Worm (Caenorhabditis elegans) whole organism, late embryonic: ENCODE data around the gene col-165.

Experiments used
- ama-1 ChIP-seq: fragments of 150-350 bp; optimal IDR thresholded peaks from 2 replicates; lab custom pipeline; 2014
- fax-1 ChIP-seq: sonication (generic microtip); optimal IDR thresholded peaks from 2 replicates; lab custom pipeline; 2016; ENCODE audit warnings: missing genotype, missing genetic modification characterization, missing compliant biosample characterization
- fkh-6 ChIP-seq: sonication (generic microtip); optimal IDR thresholded peaks from 2 replicates; lab custom pipeline; 2016; ENCODE audit warnings: missing genetic modification characterization, missing compliant biosample characterization
- lim-6 ChIP-seq: sonication (generic microtip); optimal IDR thresholded peaks from 2 replicates; lab custom pipeline; 2016; ENCODE audit warnings: missing genetic modification characterization, missing compliant biosample characterization
- madf-2 ChIP-seq: sonication (generic microtip); optimal IDR thresholded peaks from 2 replicates; lab custom pipeline; 2017; ENCODE audit warnings: missing genetic modification characterization, missing compliant biosample characterization
- nhr-11 ChIP-seq: fragments of 150-350 bp; optimal IDR thresholded peaks from 2 replicates; lab custom pipeline; 2014; ENCODE audit warnings: missing biosample characterization, missing genetic modification characterization
- pqm-1 ChIP-seq: sonication (generic microtip); optimal IDR thresholded peaks from 2 replicates; lab custom pipeline; 2016; ENCODE audit warnings: missing genetic modification characterization, missing compliant biosample characterization

DNA sequence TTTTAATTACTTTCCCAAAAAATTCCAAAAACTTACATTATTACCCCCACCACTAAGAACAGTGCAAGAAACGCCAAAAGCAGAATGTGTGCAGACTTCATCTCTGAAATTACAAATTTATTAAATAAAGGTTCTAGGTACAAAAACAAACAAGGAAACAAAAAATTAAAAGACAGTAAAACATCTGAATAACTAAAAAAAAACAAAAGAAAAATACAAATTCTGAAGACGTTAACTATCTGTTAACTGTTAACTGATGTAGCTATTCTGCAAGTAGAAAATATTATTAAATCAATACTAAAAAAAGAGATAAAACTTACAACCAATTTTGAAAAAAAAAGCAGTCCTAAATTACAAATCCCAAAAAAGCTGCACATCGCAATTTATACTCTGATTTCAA, 18.0 kb downstream of the col-165 start, which contains the start of gene R160.13:
- TF ChIP-seq fax-1 (no peak), nhr-11 (tag; lab: Kevin White, UChicago) (no peak), lim-6 (no peak), fkh-6 (tag; lab: Kevin White, UChicago) (no peak), pqm-1 (tag; lab: Kevin White, UChicago) (no peak), ama-1 (lab: Kevin White, UChicago) (no peak), madf-2 (no peak)
